Fruit fly (Drosophila melanogaster): ENCODE data around the gene CG32270.
A peak's percentile ranks its signal among the peaks of the same experiment; 100 is the strongest.

Gene CG32270

DNA sequence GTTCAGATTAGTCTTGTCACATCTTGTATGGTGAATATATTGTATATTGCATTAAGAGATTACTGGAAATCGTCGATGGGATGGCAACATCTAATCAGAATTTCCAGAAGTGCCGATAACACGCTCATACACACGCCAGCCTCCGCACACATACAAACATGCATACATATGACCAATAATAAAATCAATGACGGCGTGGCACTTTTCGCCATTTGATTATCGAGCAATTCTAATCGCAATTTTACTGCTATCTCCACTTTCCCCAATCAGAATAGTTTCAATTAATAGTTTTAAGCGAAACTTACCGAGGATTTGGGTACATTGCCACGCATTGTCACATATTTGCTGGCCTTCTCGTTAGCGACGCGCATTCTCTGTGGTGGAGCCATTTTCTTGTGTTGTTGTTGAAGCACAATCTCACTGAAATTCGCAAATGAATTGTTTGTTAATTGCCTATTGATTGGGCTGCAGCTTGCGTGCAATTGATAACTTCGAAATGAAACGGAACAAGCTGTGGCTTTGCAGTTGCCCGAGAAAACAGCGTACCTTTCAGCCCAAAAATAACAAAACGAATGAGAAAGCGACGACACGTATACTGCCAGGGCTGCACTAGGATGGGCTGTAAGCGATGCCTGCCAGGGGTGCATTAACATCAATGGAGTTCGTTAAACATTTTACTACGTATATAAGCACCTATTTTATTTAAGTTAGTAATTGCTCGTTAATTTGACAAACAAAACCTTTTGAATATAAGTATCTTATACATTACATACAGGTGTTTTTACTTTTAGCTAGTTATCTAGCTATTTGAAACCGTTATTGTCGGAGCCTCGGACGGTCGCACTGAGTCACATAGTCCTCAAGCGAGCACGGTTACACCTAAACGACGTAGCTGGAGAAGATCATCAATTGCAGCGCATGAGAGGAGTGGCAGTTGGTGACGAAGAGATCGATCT lies 10.1 kb downstream of the CG32270 start, which contains the start of the genes CG32276 and gry (continued):
- TF ChIP-seq Neu2 (GFP tag; optimal IDR thresholded peaks at IDR 0.05; ENCODE audit: borderline replicate concordance) (no peak), sd (tag; optimal IDR thresholded peaks at IDR 0.05) (no peak), CG31224 (GFP tag; IDR thresholded peaks at IDR 0.05) (peak; percentile 66), chinmo (GFP tag; IDR thresholded peaks at IDR 0.05; ENCODE audit: partially characterized antibody) (0 out of 4 replicates have a peak, but pooled peaks have one; percentile 54), B-H1 (GFP tag; IDR thresholded peaks at IDR 0.05) (no peak; the same call in 2 of the 3 replicates), CG34224 (GFP tag; IDR thresholded peaks at IDR 0.05; ENCODE audit: partially characterized antibody) (no peak; the same call in 2 of the 3 replicates), CG31441 (GFP tag; IDR thresholded peaks at IDR 0.05) (no peak), CG7963 (GFP tag; IDR thresholded peaks at IDR 0.05; ENCODE audit: partially characterized antibody) (no peak), CG1647 (GFP tag; optimal IDR thresholded peaks at IDR 0.05) (peak; percentile 79), CG7786 (GFP tag; optimal IDR thresholded peaks at IDR 0.05) (peak; percentile 71), Stat92E (GFP tag; optimal IDR thresholded peaks at IDR 0.05) (peak in 1 of 3 experiments; percentile 54), Hsf (GFP tag; optimal IDR thresholded peaks at IDR 0.05) (peak; percentile 85), Eip74EF (GFP tag; optimal IDR thresholded peaks at IDR 0.05) (no peak), sqz (GFP tag; optimal IDR thresholded peaks at IDR 0.05) (no peak), CG2875 (GFP tag; optimal IDR thresholded peaks at IDR 0.05) (no peak), Awh (GFP tag; IDR thresholded peaks at IDR 0.05) (no peak), hbn (GFP tag; IDR thresholded peaks at IDR 0.05; ENCODE audit: partially characterized antibody) (peak; percentile 26; the same call in 1 of the 2 replicates), CG2199 (GFP tag; IDR thresholded peaks at IDR 0.05) (0 out of 3 replicates have a peak, but pooled peaks have one; percentile 32), mirr (GFP tag; optimal IDR thresholded peaks at IDR 0.05) (peak; percentile 70), ftz-f1 (GFP tag; optimal IDR thresholded peaks at IDR 0.05) (peak; percentile 83), Deaf1 (tag; optimal IDR thresholded peaks at IDR 0.05) (no peak), CG4360 (GFP tag; IDR thresholded peaks at IDR 0.05) (peak; percentile 55; the same call in 1 of the 2 replicates), dysf (GFP tag; IDR thresholded peaks at IDR 0.05) (peak; percentile 74), CG10366 (GFP tag; IDR thresholded peaks at IDR 0.05) (peak; percentile 64), CG30020 (tag; optimal IDR thresholded peaks at IDR 0.05) (peak; percentile 78), hth (optimal IDR thresholded peaks at IDR 0.05) (no peak), CG6813 (GFP tag; optimal IDR thresholded peaks at IDR 0.05) (no peak), dati (GFP tag; IDR thresholded peaks at IDR 0.05) (peak; percentile 48; the same call in 1 of the 2 replicates), Asciz (GFP tag; optimal IDR thresholded peaks at IDR 0.05) (no peak), Scr (GFP tag; IDR thresholded peaks at IDR 0.05; ENCODE audit: partially characterized antibody) (peak; percentile 53), Mrtf (GFP tag; IDR thresholded peaks at IDR 0.05) (no peak), so (GFP tag; IDR thresholded peaks at IDR 0.05) (no peak), BtbVII (GFP tag; optimal IDR thresholded peaks at IDR 0.05) (peak; percentile 35), CG18011 (GFP tag; optimal IDR thresholded peaks at IDR 0.05) (peak; percentile 49), CG12219 (GFP tag; optimal IDR thresholded peaks at IDR 0.05) (peak; percentile 51), CG18262 (tag; optimal IDR thresholded peaks at IDR 0.05) (peak; percentile 75), hkb (optimal IDR thresholded peaks at IDR 0.05) (peak; percentile 33), hkb (GFP tag; IDR thresholded peaks at IDR 0.05) (peak; percentile 65), maf-S (GFP tag; optimal IDR thresholded peaks at IDR 0.05) (peak; percentile 82), crc (GFP tag; optimal IDR thresholded peaks at IDR 0.05) (peak; percentile 48), cato (GFP tag; optimal IDR thresholded peaks at IDR 0.05; ENCODE audit: borderline replicate concordance) (peak; percentile 60), CG13287 (GFP tag; IDR thresholded peaks at IDR 0.05; ENCODE audit: partially characterized antibody) (peak; percentile 63; the same call in 1 of the 2 replicates), Fer3 (tag; optimal IDR thresholded peaks at IDR 0.05) (peak; percentile 72), trem (tag; optimal IDR thresholded peaks at IDR 0.05) (peak; percentile 91), Drgx (GFP tag; IDR thresholded peaks at IDR 0.05) (peak; percentile 55; the same call in 1 of the 2 replicates), Dad (GFP tag; optimal IDR thresholded peaks at IDR 0.05) (peak; percentile 68), jing (GFP tag; optimal IDR thresholded peaks at IDR 0.05) (no peak)
